Worm (Caenorhabditis elegans) whole organism, late embryonic: ENCODE measurements around the gene Y54G2A.37.
"Not testable (repeated sequence)": the region's sequence is repeated elsewhere in the genome, so short reads cannot be mapped to it uniquely, and the experiment has no call there.

Experiments
- C08G9.2 ChIP-seq: sonication (generic microtip); optimal IDR thresholded peaks from 2 replicates; lab custom pipeline; 2016; ENCODE audit warnings: mild to moderate bottlenecking, missing genetic modification characterization, moderate library complexity, missing compliant biosample characterization
- C38D4.7 ChIP-seq: fragments of 200-800 bp; sonication (Bioruptor generic); optimal IDR thresholded peaks from 2 replicates; lab custom pipeline; 2018; ENCODE audit warnings: mild to moderate bottlenecking, missing genetic modification characterization, moderate library complexity, missing compliant biosample characterization
- Y22D7AL.16 ChIP-seq: sonication (generic microtip); optimal IDR thresholded peaks from 2 replicates; lab custom pipeline; 2016; ENCODE audit warnings: missing genetic modification characterization, missing compliant biosample characterization
- ama-1 ChIP-seq: fragments of 150-350 bp; optimal IDR thresholded peaks from 2 replicates; lab custom pipeline; 2014
- ceh-14 ChIP-seq: sonication (generic microtip); optimal IDR thresholded peaks from 2 replicates; lab custom pipeline; 2016; ENCODE audit warnings: missing genotype, missing genetic modification characterization, missing compliant biosample characterization
- ceh-18 ChIP-seq: sonication (generic microtip); optimal IDR thresholded peaks from 2 replicates; lab custom pipeline; 2016; ENCODE audit warnings: missing genetic modification characterization, missing compliant biosample characterization
- ceh-22 ChIP-seq: sonication (generic microtip); optimal IDR thresholded peaks from 2 replicates; lab custom pipeline; 2017; ENCODE audit warnings: missing biosample characterization, missing genetic modification characterization
- ceh-31 ChIP-seq: sonication (generic microtip); optimal IDR thresholded peaks from 2 replicates; lab custom pipeline; 2016; ENCODE audit warnings: missing genetic modification characterization, missing compliant biosample characterization
- ceh-6 ChIP-seq: fragments of 200-800 bp; sonication (Bioruptor generic); optimal IDR thresholded peaks from 2 replicates; lab custom pipeline; 2018; ENCODE audit warnings: mild to moderate bottlenecking, missing genetic modification characterization, missing compliant biosample characterization
- che-1 ChIP-seq: sonication (generic microtip); optimal IDR thresholded peaks from 2 replicates; lab custom pipeline; 2016; ENCODE audit warnings: mild to moderate bottlenecking, missing genetic modification characterization, missing compliant biosample characterization
- elt-2 ChIP-seq: sonication (generic microtip); optimal IDR thresholded peaks from 2 replicates; lab custom pipeline; 2016; ENCODE audit warnings: missing genetic modification reagents, missing genetic modification characterization, missing compliant biosample characterization
- fax-1 ChIP-seq: sonication (generic microtip); optimal IDR thresholded peaks from 2 replicates; lab custom pipeline; 2016; ENCODE audit warnings: missing genotype, missing genetic modification characterization, missing compliant biosample characterization
- fkh-10 ChIP-seq: fragments of 150-350 bp; optimal IDR thresholded peaks from 2 replicates; lab custom pipeline; 2014; ENCODE audit warnings: missing biosample characterization, missing genetic modification reagents, missing genetic modification characterization
- gmeb-2 ChIP-seq: sonication (generic microtip); optimal IDR thresholded peaks from 2 replicates; lab custom pipeline; 2016; ENCODE audit warnings: missing genetic modification characterization, inconsistent platforms, missing compliant biosample characterization
- hlh-30 ChIP-seq: sonication (generic microtip); optimal IDR thresholded peaks from 2 replicates; lab custom pipeline; 2017; ENCODE audit warnings: antibody characterized with exemption, missing genetic modification characterization, missing compliant biosample characterization; ENCODE audit not compliant: insufficient read depth
- hlh-6 ChIP-seq: sonication (generic microtip); optimal IDR thresholded peaks from 2 replicates; lab custom pipeline; 2016; ENCODE audit warnings: missing genotype, missing genetic modification characterization, missing compliant biosample characterization
- mec-3 ChIP-seq: sonication (generic microtip); optimal IDR thresholded peaks from 2 replicates; lab custom pipeline; 2016; ENCODE audit warnings: borderline replicate concordance, missing genetic modification characterization, missing compliant biosample characterization
- nhr-11 ChIP-seq: fragments of 150-350 bp; optimal IDR thresholded peaks from 2 replicates; lab custom pipeline; 2014; ENCODE audit warnings: missing biosample characterization, missing genetic modification characterization
- nhr-232 ChIP-seq: sonication (generic microtip); optimal IDR thresholded peaks from 2 replicates; lab custom pipeline; 2016; ENCODE audit warnings: missing genetic modification characterization, missing compliant biosample characterization
- odd-2 ChIP-seq: sonication (generic microtip); optimal IDR thresholded peaks from 2 replicates; lab custom pipeline; 2017; ENCODE audit warnings: antibody characterized with exemption, mild to moderate bottlenecking, missing genetic modification characterization, missing compliant biosample characterization
- pag-3 ChIP-seq: sonication (generic microtip); optimal IDR thresholded peaks from 2 replicates; lab custom pipeline; 2016; ENCODE audit warnings: missing compliant biosample characterization, missing genetic modification characterization, borderline replicate concordance
- pat-9 ChIP-seq: fragments of 200-800 bp; sonication (Bioruptor generic); optimal IDR thresholded peaks from 2 replicates; lab custom pipeline; 2018; ENCODE audit warnings: mild to moderate bottlenecking, missing genetic modification characterization, moderate library complexity, missing compliant biosample characterization
- pha-2 ChIP-seq: sonication (generic microtip); optimal IDR thresholded peaks from 2 replicates; lab custom pipeline; 2017; ENCODE audit warnings: mild to moderate bottlenecking, missing genetic modification characterization, missing compliant biosample characterization
- rnt-1 ChIP-seq: sonication (generic microtip); optimal IDR thresholded peaks from 2 replicates; lab custom pipeline; 2016; ENCODE audit warnings: missing genetic modification characterization, missing compliant biosample characterization
- sdc-2 ChIP-seq: sonication (generic microtip); optimal IDR thresholded peaks from 2 replicates; lab custom pipeline; 2016; ENCODE audit warnings: missing genotype, missing genetic modification characterization, missing compliant biosample characterization
- syd-9 ChIP-seq: sonication (generic microtip); optimal IDR thresholded peaks from 2 replicates; lab custom pipeline; 2016; ENCODE audit warnings: mild to moderate bottlenecking, missing genetic modification characterization, moderate library complexity, missing compliant biosample characterization
- tbx-2 ChIP-seq: sonication (generic microtip); optimal IDR thresholded peaks from 2 replicates; lab custom pipeline; 2016; ENCODE audit warnings: missing genetic modification characterization, missing compliant biosample characterization
- tbx-7 ChIP-seq: sonication (generic microtip); optimal IDR thresholded peaks from 2 replicates; lab custom pipeline; 2016; ENCODE audit warnings: missing genotype, missing genetic modification characterization, missing compliant biosample characterization
- unc-3 ChIP-seq, 2 experiments: fragments of 200-800 bp in 1 of 2; sonication (Bioruptor generic) in 1 of 2; sonication (generic microtip) in 1 of 2; conservative IDR thresholded peaks in 1 of 2; optimal IDR thresholded peaks in 1 of 2; 2 replicates each; pipeline versions ENCODE4 v1.3.6 to Lab custom; 2016 to 2022; ENCODE audit warnings: missing compliant biosample characterization in 2 of 2, missing genetic modification characterization in 2 of 2, missing genetic modification reagents in 1 of 2
- unc-42 ChIP-seq: sonication (generic microtip); optimal IDR thresholded peaks from 2 replicates; lab custom pipeline; 2016; ENCODE audit warnings: missing genotype, missing genetic modification characterization, missing compliant biosample characterization
- unc-55 ChIP-seq: sonication (generic microtip); optimal IDR thresholded peaks from 2 replicates; lab custom pipeline; 2017; ENCODE audit warnings: missing biosample characterization, missing genetic modification reagents, missing genetic modification characterization
- unc-86 ChIP-seq: sonication (generic microtip); optimal IDR thresholded peaks from 2 replicates; lab custom pipeline; 2016; ENCODE audit warnings: missing genetic modification characterization, missing compliant biosample characterization
- zip-5 ChIP-seq: sonication (generic microtip); optimal IDR thresholded peaks from 2 replicates; lab custom pipeline; 2016; ENCODE audit warnings: missing genetic modification characterization, missing compliant biosample characterization

The Y54G2A.37 gene

DNA sequence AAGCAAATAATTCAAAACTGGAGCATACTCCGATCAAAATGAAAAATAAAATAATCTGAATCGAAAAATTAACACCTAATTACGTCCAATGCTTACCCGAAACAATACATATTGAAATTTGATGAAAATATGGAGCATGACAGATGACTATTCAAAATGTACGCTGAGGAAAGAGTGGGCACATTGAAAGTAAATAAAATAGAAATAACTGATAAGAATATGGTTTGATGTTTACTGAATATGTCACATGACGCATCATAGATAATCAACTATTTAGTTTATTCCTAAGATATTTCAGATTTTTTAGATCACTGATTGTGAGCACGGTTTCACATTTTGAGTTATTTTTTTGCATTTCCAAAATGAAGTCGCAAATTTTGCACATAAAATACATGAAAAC lies 22.2 kb upstream of the Y54G2A.37 start, which contains the start of gene Y54G2A.52:
Gene Y54G2A.52, minus strand, starts transcription at position 348 of the 400 bp plus-strand sequence.
- TF ChIP-seq elt-2 (peak; percentile 14), ceh-14 (tag; lab: Kevin White, UChicago) (no peak)

DNA sequence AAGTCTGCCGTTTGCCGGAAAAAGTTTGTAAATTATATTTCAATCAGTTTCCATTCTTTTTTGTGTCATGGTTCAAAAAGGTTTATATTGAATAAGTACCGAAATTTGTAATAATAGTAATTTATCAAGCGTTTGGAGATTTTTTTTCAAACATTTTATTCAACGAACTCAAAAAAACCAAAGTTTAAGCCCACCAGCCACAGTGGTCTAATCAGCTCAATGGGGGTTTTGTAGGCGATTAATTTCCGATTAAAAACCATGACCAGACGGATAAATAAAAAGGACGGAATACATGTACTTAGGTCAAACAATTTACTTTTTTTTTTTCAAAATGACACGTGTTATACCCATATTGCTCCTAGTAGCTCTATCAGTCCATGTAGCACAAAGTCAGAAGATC lies 21.1 kb upstream of the Y54G2A.37 start, which contains the start of gene Y54G2A.10:
Gene Y54G2A.10, plus strand, starts transcription at position 301 of the 400 bp plus-strand sequence.
- TF ChIP-seq fax-1 (tag; lab: Kevin White, UChicago), result no peak

- no peak for TF ChIP-seq pat-9
- no peak for TF ChIP-seq unc-55
- TF ChIP-seq hlh-6 (tag; lab: Kevin White, UChicago), result no peak
- no peak for TF ChIP-seq hlh-30 (tag; lab: Kevin White, UChicago)
- TF ChIP-seq syd-9 (tag; lab: Kevin White, UChicago), result no peak
- no peak for TF ChIP-seq tbx-7 (tag; lab: Kevin White, UChicago)
- no peak for TF ChIP-seq mec-3 (tag; lab: Kevin White, UChicago)
- no peak for TF ChIP-seq gmeb-2 (tag; lab: Kevin White, UChicago)
- TF ChIP-seq nhr-11 (tag; lab: Kevin White, UChicago), result no peak
- TF ChIP-seq unc-86, result no peak
- TF ChIP-seq pag-3 (tag; lab: Kevin White, UChicago), result no peak
- TF ChIP-seq sdc-2 (tag; lab: Kevin White, UChicago), result no peak
- no peak for TF ChIP-seq nhr-232
These were observed 20.6 kb upstream of the Y54G2A.37 start for ce11 chrIV:2799890-2800289.

DNA sequence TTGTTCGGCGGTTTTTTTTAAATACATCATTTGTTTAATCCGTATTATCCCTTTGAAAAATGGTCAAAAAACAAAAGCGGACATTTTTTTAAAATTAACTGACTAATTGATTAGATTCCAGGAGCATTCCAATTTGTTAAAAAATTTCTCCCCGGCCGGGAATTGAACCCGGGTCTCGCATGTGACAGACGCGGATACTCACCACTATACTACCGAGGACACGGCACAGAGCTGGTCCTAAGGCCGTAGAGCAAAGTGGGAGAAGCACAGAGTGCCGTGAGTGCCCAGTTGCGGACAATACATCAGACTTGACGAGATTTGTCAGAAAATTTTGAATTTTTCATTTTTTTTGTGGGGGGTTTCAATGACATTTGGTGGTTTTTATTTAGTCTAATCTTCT lies 19.5 kb upstream of the Y54G2A.37 start:
- peak; percentile 15 for TF ChIP-seq C08G9.2
- TF ChIP-seq hlh-6 (tag; lab: Kevin White, UChicago), result no peak
- TF ChIP-seq hlh-30 (tag; lab: Kevin White, UChicago), result peak; percentile 54

ce11 chrIV:2801558-2801957 lies 18.9 kb upstream of the Y54G2A.37 start, which contains the start of gene Y54G2A.44:
TSS of gene Y54G2A.44 (plus strand) at chrIV:2801858.
- TF ChIP-seq fkh-10 (GFP tag; lab: Kevin White, UChicago); ceh-18 (tag; lab: Kevin White, UChicago); Y22D7AL.16: not testable (repeated sequence)

- TF ChIP-seq ceh-6 (GFP tag; lab: Kevin White, UChicago) (peak; percentile 38), gmeb-2 (tag; lab: Kevin White, UChicago) (peak; percentile 14), unc-42 (tag; lab: Kevin White, UChicago) (no peak), unc-55 (no peak), mec-3 (tag; lab: Kevin White, UChicago) (no peak), C08G9.2 (peak; percentile 46), C38D4.7 (GFP tag; lab: Kevin White, UChicago) (peak; percentile 32), nhr-232 (peak; percentile 29), zip-5 (no peak), elt-2 (no peak), pha-2 (no peak), rnt-1 (tag; lab: Kevin White, UChicago) (no peak), che-1 (peak; percentile 4), odd-2 (tag; lab: Kevin White, UChicago) (no peak), fax-1 (tag; lab: Kevin White, UChicago) (no peak), tbx-2 (tag; lab: Kevin White, UChicago) (peak; percentile 7)
These were observed 18.3 kb upstream of the Y54G2A.37 start for ce11 chrIV:2802193-2802592.

DNA sequence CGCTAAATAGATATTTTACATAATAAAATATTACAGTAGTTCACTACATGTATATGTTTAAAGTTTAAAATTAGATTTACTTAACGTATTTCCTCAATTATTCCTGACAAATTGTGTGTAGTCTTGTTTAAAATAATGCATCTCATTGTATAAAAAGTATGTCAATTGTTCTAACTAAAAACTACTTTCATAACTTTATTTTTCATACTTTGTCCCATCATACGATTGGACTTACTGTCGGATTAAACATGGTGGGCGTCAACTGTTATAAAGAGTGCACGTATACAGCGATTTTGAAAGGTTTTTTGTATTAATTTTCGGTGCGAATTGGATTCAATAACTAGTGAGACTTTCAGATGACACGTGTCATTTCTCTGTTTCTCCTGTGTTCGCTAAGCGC lies 16.9 kb upstream of the Y54G2A.37 start, which contains the start of gene Y54G2A.32:
Gene Y54G2A.32, plus strand, starts transcription at position 301 of the 400 bp plus-strand sequence.
- TF ChIP-seq elt-2, result no peak
- no peak for TF ChIP-seq unc-3 (GFP tag; conservative IDR thresholded peaks at IDR 0.05; lab: Robert Waterston, UW)
- TF ChIP-seq unc-3 (tag; optimal IDR thresholded peaks at IDR 0.05; lab: Kevin White, UChicago), result no peak
- no peak for TF ChIP-seq ama-1 (lab: Kevin White, UChicago)
- no peak for TF ChIP-seq ceh-22 (tag; lab: Kevin White, UChicago)
- TF ChIP-seq hlh-6 (tag; lab: Kevin White, UChicago), result no peak
- no peak for TF ChIP-seq ceh-31 (tag; lab: Kevin White, UChicago)
- TF ChIP-seq, all 69 proteins: peak for 0
